Worm (Caenorhabditis elegans) whole organism, L1 larva: ENCODE data around the gene lin-2.

Source experiments
- C34B4.2 ChIP-seq: sonication (generic microtip); optimal IDR thresholded peaks from 2 replicates; lab custom pipeline; 2017; ENCODE audit warnings: mild to moderate bottlenecking, missing genetic modification characterization, missing compliant biosample characterization
- F16B12.6 ChIP-seq: fragments of 150-350 bp; optimal IDR thresholded peaks from 2 replicates; lab custom pipeline; 2014; ENCODE audit warnings: missing biosample characterization, missing genetic modification characterization
- aha-1 ChIP-seq: fragments of 150-350 bp; optimal IDR thresholded peaks from 2 replicates; lab custom pipeline; 2014; ENCODE audit warnings: missing biosample characterization, missing genetic modification characterization
- alr-1 ChIP-seq: fragments of 200-800 bp; sonication (Bioruptor generic); optimal IDR thresholded peaks from 2 replicates; lab custom pipeline; 2018; ENCODE audit warnings: borderline replicate concordance, mild to moderate bottlenecking, missing genetic modification characterization, missing compliant biosample characterization
- ama-1 ChIP-seq: fragments of 150-350 bp; optimal IDR thresholded peaks from 2 replicates; lab custom pipeline; 2014
- blmp-1 ChIP-seq: fragments of 150-350 bp; optimal IDR thresholded peaks from 2 replicates; lab custom pipeline; 2014; ENCODE audit warnings: missing biosample characterization, missing genetic modification characterization
- ceh-8 ChIP-seq: fragments of 200-800 bp; sonication (Bioruptor generic); optimal IDR thresholded peaks from 2 replicates; lab custom pipeline; 2018; ENCODE audit warnings: mild to moderate bottlenecking, missing genetic modification characterization, moderate library complexity, missing compliant biosample characterization
- ces-1 ChIP-seq: fragments of 150-350 bp; optimal IDR thresholded peaks from 2 replicates; lab custom pipeline; 2014; ENCODE audit warnings: missing biosample characterization, missing genetic modification reagents, missing genetic modification characterization
- efl-1 ChIP-seq, 4 experiments: fragments of 150-350 bp; optimal IDR thresholded peaks in 3 of 4; peaks in 1 of 4; 1 replicate in 1 of 4; 2 replicates in 3 of 4; lab custom pipeline; 2014; ENCODE audit warnings: missing biosample characterization in 2 of 4, missing genetic modification characterization in 2 of 4, missing genetic modification reagents in 2 of 4
- efl-3 ChIP-seq: fragments of 200-800 bp; sonication (Bioruptor generic); optimal IDR thresholded peaks from 2 replicates; lab custom pipeline; 2018; ENCODE audit warnings: mild to moderate bottlenecking, missing genetic modification characterization, missing compliant biosample characterization
- egl-13 ChIP-seq: sonication (generic microtip); optimal IDR thresholded peaks from 2 replicates; lab custom pipeline; 2016; ENCODE audit warnings: missing genotype, missing genetic modification reagents, missing genetic modification characterization, missing compliant biosample characterization
- egl-27 ChIP-seq, 2 experiments: fragments of 150-350 bp in 1 of 2; sonication (generic microtip); optimal IDR thresholded peaks; 3 replicates each; lab custom pipeline; 2017 to 2018; ENCODE audit warnings: missing biosample characterization in 2 of 2, missing genetic modification characterization in 2 of 2, missing genetic modification reagents in 2 of 2
- elt-2 ChIP-seq: sonication (generic microtip); optimal IDR thresholded peaks from 2 replicates; lab custom pipeline; 2016; ENCODE audit warnings: missing genetic modification characterization, mild to moderate bottlenecking, inconsistent platforms, missing compliant biosample characterization, missing genetic modification reagents
- fkh-4 ChIP-seq: sonication (generic microtip); optimal IDR thresholded peaks from 2 replicates; lab custom pipeline; 2016; ENCODE audit warnings: missing compliant biosample characterization, missing genetic modification characterization, borderline replicate concordance
- fkh-8 ChIP-seq: sonication (generic microtip); optimal IDR thresholded peaks from 2 replicates; lab custom pipeline; 2016; ENCODE audit warnings: mild to moderate bottlenecking, missing genetic modification characterization, missing compliant biosample characterization
- grh-1 ChIP-seq: fragments of 200-800 bp; sonication (Bioruptor generic); IDR thresholded peaks from 2 replicates; pipeline ENCODE4 v1.3.6; 2022; ENCODE audit warnings: missing genetic modification reagents, missing genetic modification characterization, missing compliant biosample characterization
- irx-1 ChIP-seq: sonication (generic microtip); optimal IDR thresholded peaks from 2 replicates; lab custom pipeline; 2016; ENCODE audit warnings: missing genetic modification characterization, missing compliant biosample characterization
- jun-1 ChIP-seq: fragments of 150-350 bp; optimal IDR thresholded peaks from 2 replicates; lab custom pipeline; 2014; ENCODE audit warnings: missing biosample characterization, missing genetic modification reagents, missing genetic modification characterization
- lin-13 ChIP-seq: fragments of 150-350 bp; optimal IDR thresholded peaks from 2 replicates; lab custom pipeline; 2014; ENCODE audit warnings: missing biosample characterization, missing genetic modification reagents, missing genetic modification characterization
- lin-14 ChIP-seq: fragments of 200-800 bp; sonication (Bioruptor generic); optimal IDR thresholded peaks from 2 replicates; lab custom pipeline; 2018; ENCODE audit warnings: mild to moderate bottlenecking, missing genetic modification characterization, moderate library complexity, missing compliant biosample characterization
- lin-35 ChIP-seq, 2 experiments: fragments of 150-350 bp; optimal IDR thresholded peaks; 2 replicates each; lab custom pipeline; 2014; ENCODE audit warnings: missing biosample characterization in 2 of 2, missing genetic modification characterization in 2 of 2, missing genetic modification reagents in 2 of 2
- mab-9 ChIP-seq: fragments of 200-800 bp; sonication (Bioruptor generic); IDR thresholded peaks from 2 replicates; pipeline ENCODE4 v1.3.6; 2022; ENCODE audit warnings: missing genetic modification reagents, missing genetic modification characterization, missing compliant biosample characterization
- mdl-1 ChIP-seq, 2 experiments: fragments of 150-350 bp; optimal IDR thresholded peaks; 2 replicates each; lab custom pipeline; 2014 to 2017; ENCODE audit warnings: missing biosample characterization in 2 of 2, missing genetic modification characterization in 2 of 2, inconsistent platforms in 1 of 2
- mep-1 ChIP-seq: fragments of 150-350 bp; optimal IDR thresholded peaks from 2 replicates; lab custom pipeline; 2014; ENCODE audit warnings: missing biosample characterization, missing genetic modification characterization
- nhr-12 ChIP-seq: sonication (generic microtip); optimal IDR thresholded peaks from 2 replicates; lab custom pipeline; 2017; ENCODE audit warnings: missing biosample characterization, missing genetic modification characterization
- nhr-20 ChIP-seq: sonication (generic microtip); optimal IDR thresholded peaks from 2 replicates; lab custom pipeline; 2016; ENCODE audit warnings: mild to moderate bottlenecking, missing genetic modification characterization, missing compliant biosample characterization
- nhr-237 ChIP-seq: fragments of 150-350 bp; optimal IDR thresholded peaks from 2 replicates; lab custom pipeline; 2014; ENCODE audit warnings: missing biosample characterization, missing genetic modification characterization
- nhr-28 ChIP-seq: fragments of 150-350 bp; optimal IDR thresholded peaks from 2 replicates; lab custom pipeline; 2014; ENCODE audit warnings: missing biosample characterization, missing genetic modification characterization
- nhr-47 ChIP-seq: sonication (generic microtip); optimal IDR thresholded peaks from 2 replicates; lab custom pipeline; 2016; ENCODE audit warnings: mild to moderate bottlenecking, missing genetic modification characterization, moderate library complexity, missing compliant biosample characterization
- nhr-71 ChIP-seq: sonication (generic microtip); optimal IDR thresholded peaks from 2 replicates; lab custom pipeline; 2016; ENCODE audit warnings: mild to moderate bottlenecking, missing genetic modification characterization, moderate library complexity, missing compliant biosample characterization
- pag-3 ChIP-seq: sonication (generic microtip); optimal IDR thresholded peaks from 2 replicates; lab custom pipeline; 2017; ENCODE audit warnings: missing genetic modification characterization, mild to moderate bottlenecking, missing compliant biosample characterization, antibody characterized with exemption, borderline replicate concordance; ENCODE audit not compliant: insufficient read depth
- pax-3 ChIP-seq: fragments of 200-800 bp; sonication (Bioruptor generic); optimal IDR thresholded peaks from 2 replicates; lab custom pipeline; 2018; ENCODE audit warnings: mild to moderate bottlenecking, missing genetic modification characterization, moderate library complexity, missing compliant biosample characterization
- rnt-1 ChIP-seq: sonication (generic microtip); optimal IDR thresholded peaks from 2 replicates; lab custom pipeline; 2016; ENCODE audit warnings: mild to moderate bottlenecking, missing genetic modification characterization, moderate library complexity, missing compliant biosample characterization
- skn-1 ChIP-seq: fragments of 150-350 bp; optimal IDR thresholded peaks from 2 replicates; lab custom pipeline; 2014; ENCODE audit warnings: missing biosample characterization, missing genetic modification characterization
- snu-23 ChIP-seq: sonication (generic microtip); optimal IDR thresholded peaks from 2 replicates; lab custom pipeline; 2016; ENCODE audit warnings: missing genetic modification characterization, missing compliant biosample characterization
- sox-4 ChIP-seq: sonication (generic microtip); optimal IDR thresholded peaks from 2 replicates; lab custom pipeline; 2016; ENCODE audit warnings: missing genetic modification characterization, missing compliant biosample characterization
- sup-37 ChIP-seq: fragments of 200-800 bp; sonication (Bioruptor generic); optimal IDR thresholded peaks from 2 replicates; lab custom pipeline; 2018; ENCODE audit warnings: mild to moderate bottlenecking, missing genetic modification characterization, missing compliant biosample characterization
- unc-86 ChIP-seq: sonication (generic microtip); optimal IDR thresholded peaks from 2 replicates; lab custom pipeline; 2016; ENCODE audit warnings: missing genetic modification characterization, missing compliant biosample characterization
- zag-1 ChIP-seq: fragments of 150-350 bp; optimal IDR thresholded peaks from 2 replicates; lab custom pipeline; 2014; ENCODE audit warnings: missing biosample characterization, missing genetic modification characterization

The lin-2 gene

DNA sequence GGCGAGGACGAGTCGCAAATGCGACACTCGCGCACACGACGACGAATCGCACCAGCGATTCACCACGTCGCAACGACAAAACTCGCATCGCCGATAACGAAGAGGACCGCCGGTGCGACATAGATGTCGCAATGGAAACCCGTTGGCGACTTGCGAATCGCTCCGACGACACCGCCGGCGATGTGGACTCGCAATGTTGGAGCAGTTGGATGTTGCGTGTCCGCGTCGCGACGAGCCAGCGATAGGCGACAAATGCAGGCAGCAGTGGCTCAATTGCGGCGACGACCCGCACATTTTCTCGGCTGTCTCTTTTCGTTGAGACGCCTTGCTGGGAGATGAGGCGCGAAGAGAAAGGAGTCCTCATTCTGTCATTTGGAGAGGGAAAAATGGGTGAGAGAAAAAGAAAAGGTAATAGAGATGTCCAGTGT, 38.3 kb upstream of the lin-2 start (continued):
- TF ChIP-seq alr-1 (tag; lab: Kevin White, UChicago) (no peak), efl-1 (optimal IDR thresholded peaks at IDR 0.05; lab: Kevin White, UChicago) (no peak), efl-1 (GFP tag; optimal IDR thresholded peaks at IDR 0.05 in 1 of 2; lab: Kevin White, UChicago) (no peak), nhr-28 (no peak), pag-3 (tag; lab: Kevin White, UChicago) (no peak), egl-27 (tag; optimal IDR thresholded peaks at IDR 0.05; lab: Kevin White, UChicago) (no peak), zag-1 (tag; lab: Kevin White, UChicago) (no peak), nhr-20 (tag; lab: Kevin White, UChicago) (peak; percentile 43), fkh-8 (tag; lab: Kevin White, UChicago) (peak; percentile 90), sox-4 (tag; lab: Kevin White, UChicago) (peak; percentile 12), nhr-47 (peak; percentile 75), grh-1 (no peak), egl-13 (tag; lab: Kevin White, UChicago) (peak; percentile 54), ceh-8 (GFP tag; lab: Kevin White, UChicago) (no peak), lin-13 (GFP tag; lab: Kevin White, UChicago) (no peak), jun-1 (tag; lab: Kevin White, UChicago) (peak; percentile 35), pax-3 (tag; lab: Kevin White, UChicago) (peak; percentile 73), nhr-237 (no peak), F16B12.6 (no peak), efl-3 (no peak), fkh-4 (tag; lab: Kevin White, UChicago) (no peak), irx-1 (tag; lab: Kevin White, UChicago) (peak; percentile 9)

DNA sequence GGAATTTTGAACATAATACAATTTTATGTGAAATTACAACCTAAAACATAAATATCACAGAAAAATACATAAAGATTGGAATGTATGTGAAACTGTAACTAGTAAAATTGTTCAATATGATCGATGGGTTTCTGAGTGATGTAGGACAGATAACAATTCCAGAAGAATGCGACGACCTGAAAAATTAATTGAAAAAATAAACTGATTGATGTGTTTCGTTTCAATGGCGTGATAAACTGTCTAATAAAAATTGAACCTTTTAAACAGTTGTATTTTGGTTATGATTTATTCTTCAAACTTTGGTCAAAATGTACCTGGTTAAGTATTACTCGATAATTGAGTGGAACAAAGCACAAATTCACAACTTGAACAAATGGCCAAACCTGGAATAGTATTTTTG, 37.4 kb upstream of the lin-2 start:
- no peak for TF ChIP-seq efl-3
- TF ChIP-seq nhr-47 = no peak
- no peak for TF ChIP-seq ama-1 (lab: Kevin White, UChicago)
- no peak for TF ChIP-seq mep-1
- no peak for TF ChIP-seq aha-1 (tag; lab: Kevin White, UChicago)
- TF ChIP-seq rnt-1 (tag; lab: Kevin White, UChicago) = no peak
- no peak for TF ChIP-seq skn-1 (tag; lab: Kevin White, UChicago)
- no peak for TF ChIP-seq nhr-12
- TF ChIP-seq sox-4 (tag; lab: Kevin White, UChicago) = no peak
- TF ChIP-seq unc-86 (tag; lab: Kevin White, UChicago) = no peak

DNA sequence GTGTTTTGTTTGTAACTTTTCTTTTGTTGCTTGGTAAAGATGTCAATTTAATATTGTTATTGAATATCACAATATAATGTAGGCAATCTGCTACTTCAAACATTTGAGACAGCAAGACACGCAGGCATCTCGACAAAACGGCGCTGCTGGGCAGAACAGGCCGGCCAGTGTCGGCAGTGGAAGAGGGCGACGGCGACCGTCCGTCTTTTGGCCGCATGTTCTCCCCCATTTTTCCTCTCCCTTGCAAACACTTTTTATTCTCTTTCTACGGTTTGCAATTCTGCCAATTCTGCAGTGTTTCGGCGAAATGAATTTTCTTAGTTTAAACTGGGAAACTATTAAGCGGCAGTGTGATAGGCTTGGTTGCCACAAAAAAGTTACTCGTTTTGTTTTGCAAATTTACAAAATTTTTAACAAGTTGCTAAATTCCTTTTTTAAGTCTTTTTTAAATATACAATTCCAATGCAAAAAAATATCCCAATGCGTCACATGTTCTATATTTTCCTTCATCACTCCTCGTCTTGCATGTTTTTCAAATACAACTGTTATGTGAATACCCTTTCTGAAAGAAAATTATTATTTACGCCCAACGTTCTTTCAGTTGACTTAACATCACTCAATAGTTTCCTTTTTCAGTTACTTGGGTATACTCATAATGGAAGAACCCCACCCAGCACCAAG, 35.6 kb upstream of the lin-2 start, which contains the start of gene T18D3.6:
Gene T18D3.6, plus strand, starts transcription at position 631 of the 681 bp plus-strand sequence.
- TF ChIP-seq ces-1 (no peak), efl-3 (no peak), lin-14 (GFP tag; lab: Kevin White, UChicago) (peak; percentile 60), nhr-71 (tag; lab: Kevin White, UChicago) (peak; percentile 4), rnt-1 (tag; lab: Kevin White, UChicago) (peak; percentile 19), mab-9 (GFP tag; lab: Robert Waterston, UW) (no peak), lin-35 (GFP tag; optimal IDR thresholded peaks at IDR 0.05; lab: Kevin White, UChicago) (peak in 1 of 2 experiments; percentile 15), ama-1 (lab: Kevin White, UChicago) (no peak), mdl-1 (tag; optimal IDR thresholded peaks at IDR 0.05; lab: Kevin White, UChicago) (peak in 1 of 2 experiments; percentile 7), C34B4.2 (tag; lab: Kevin White, UChicago) (no peak), elt-2 (tag; lab: Kevin White, UChicago) (peak; percentile 3), fkh-8 (tag; lab: Kevin White, UChicago) (no peak), pax-3 (tag; lab: Kevin White, UChicago) (no peak), sup-37 (GFP tag; lab: Kevin White, UChicago) (no peak), jun-1 (tag; lab: Kevin White, UChicago) (no peak), blmp-1 (tag; lab: Kevin White, UChicago) (peak; percentile 4), nhr-20 (tag; lab: Kevin White, UChicago) (peak; percentile 23), snu-23 (GFP tag; lab: Kevin White, UChicago) (peak; percentile 25)
